Fruit fly (Drosophila melanogaster) whole organism, embryonic: ENCODE data around the gene Rpt4.

ENCODE experiments used
- Aef1 ChIP-seq: fragments of 200-800 bp; sonication (Bioruptor generic); IDR thresholded peaks from 3 replicates; pipeline ENCODE4 v1.3.6; 2022; ENCODE audit warnings: missing biosample characterization, missing genetic modification characterization
- CG10209 ChIP-seq: fragments of 200-800 bp; sonication (Bioruptor generic); optimal IDR thresholded peaks from 3 replicates; lab custom pipeline; 2017; ENCODE audit warnings: missing biosample characterization, mild to moderate bottlenecking, missing genetic modification characterization, missing genetic modification reagents
- CG10274 ChIP-seq: fragments of 200-800 bp; sonication (Bioruptor generic); optimal IDR thresholded peaks from 3 replicates; lab custom pipeline; 2017; ENCODE audit warnings: missing biosample characterization, mild to moderate bottlenecking, missing genetic modification characterization
- CG11456 ChIP-seq: fragments of 200-800 bp; sonication (Bioruptor generic); IDR thresholded peaks from 3 replicates; pipeline ENCODE4 v1.3.6; 2022; ENCODE audit warnings: missing biosample characterization, missing genetic modification characterization
- CG13287 ChIP-seq: fragments of 200-800 bp; sonication (Bioruptor generic); IDR thresholded peaks from 2 replicates; pipeline ENCODE4 v1.3.6; 2022; ENCODE audit warnings: missing biosample characterization, missing genetic modification characterization; ENCODE audit not compliant: partially characterized antibody
- CG13894 ChIP-seq: fragments of 200-800 bp; sonication (Bioruptor generic); optimal IDR thresholded peaks from 3 replicates; lab custom pipeline; 2018; ENCODE audit warnings: missing biosample characterization, mild to moderate bottlenecking, missing genetic modification characterization, moderate library complexity
- CG15696 ChIP-seq: fragments of 200-800 bp; sonication (Bioruptor generic); optimal IDR thresholded peaks from 2 replicates; lab custom pipeline; 2019; ENCODE audit warnings: missing biosample characterization, mild to moderate bottlenecking, missing genetic modification characterization, moderate library complexity
- CG31365 ChIP-seq: fragments of 200-800 bp; sonication (Bioruptor generic); optimal IDR thresholded peaks from 2 replicates; lab custom pipeline; 2018; ENCODE audit warnings: missing biosample characterization, mild to moderate bottlenecking, missing genetic modification characterization
- CG33213 ChIP-seq: fragments of 200-800 bp; sonication (Bioruptor generic); optimal IDR thresholded peaks from 3 replicates; lab custom pipeline; 2016; ENCODE audit warnings: missing biosample characterization, missing genetic modification characterization
- CG4404 ChIP-seq: fragments of 200-800 bp; sonication (Bioruptor generic); IDR thresholded peaks from 2 replicates; pipeline ENCODE4 v1.3.6; 2022; ENCODE audit warnings: missing biosample characterization, missing genetic modification characterization
- CG5953 ChIP-seq: fragments of 200-800 bp; sonication (Bioruptor generic); IDR thresholded peaks from 2 replicates; pipeline ENCODE4 v1.3.6; 2022; ENCODE audit warnings: missing biosample characterization, missing genetic modification characterization
- CG6175 ChIP-seq: fragments of 200-800 bp; sonication (Bioruptor generic); IDR thresholded peaks from 3 replicates; pipeline ENCODE4 v1.3.6; 2022; ENCODE audit warnings: missing biosample characterization, missing genetic modification characterization
- CG6813 ChIP-seq: fragments of 200-800 bp; sonication (Bioruptor generic); optimal IDR thresholded peaks from 2 replicates; lab custom pipeline; 2017; ENCODE audit warnings: missing biosample characterization, missing genetic modification characterization, mild to moderate bottlenecking, moderate library complexity, missing genetic modification reagents
- CG6854 ChIP-seq: fragments of 200-800 bp; sonication (Bioruptor generic); optimal IDR thresholded peaks from 3 replicates; lab custom pipeline; 2017; ENCODE audit warnings: missing biosample characterization, mild to moderate bottlenecking, missing genetic modification characterization
- CG7745 ChIP-seq: fragments of 200-800 bp; sonication (Bioruptor generic); optimal IDR thresholded peaks from 2 replicates; lab custom pipeline; 2018; ENCODE audit warnings: missing biosample characterization, mild to moderate bottlenecking, missing genetic modification characterization, moderate library complexity
- CG8089 ChIP-seq: fragments of 200-800 bp; sonication (Bioruptor generic); optimal IDR thresholded peaks from 3 replicates; lab custom pipeline; 2016; ENCODE audit warnings: missing biosample characterization, missing genetic modification characterization
- CG8478 ChIP-seq: fragments of >200 bp; optimal IDR thresholded peaks from 2 replicates; lab custom pipeline; 2018
- CG9609 ChIP-seq: fragments of 200-800 bp; sonication (Bioruptor generic); optimal IDR thresholded peaks from 3 replicates; lab custom pipeline; 2016; ENCODE audit warnings: missing biosample characterization, missing genetic modification characterization
- CG9932 ChIP-seq: fragments of 200-800 bp; sonication (Bioruptor generic); IDR thresholded peaks from 2 replicates; pipeline ENCODE4 v1.3.6; 2022; ENCODE audit warnings: missing biosample characterization, missing genetic modification characterization
- D ChIP-seq, 2 experiments: fragments of 200-800 bp in 1 of 2; fragments of >200 bp in 1 of 2; sonication (Bioruptor generic) in 1 of 2; optimal IDR thresholded peaks; 2 replicates in 1 of 2; 3 replicates in 1 of 2; lab custom pipeline; 2017; ENCODE audit warnings: mild to moderate bottlenecking in 1 of 2, missing biosample characterization in 1 of 2, missing genetic modification characterization in 1 of 2, missing genetic modification reagents in 1 of 2
- Dbx ChIP-seq: fragments of 200-800 bp; sonication (Bioruptor generic); IDR thresholded peaks from 3 replicates; pipeline ENCODE4 v1.3.6; 2022; ENCODE audit warnings: missing biosample characterization, missing genetic modification characterization
- Deaf1 ChIP-seq: fragments of 200-800 bp; optimal IDR thresholded peaks from 3 replicates; lab custom pipeline; 2019; ENCODE audit warnings: missing biosample characterization, mild to moderate bottlenecking, missing genetic modification characterization, moderate library complexity
- Dref ChIP-seq: fragments of 200-800 bp; sonication (Bioruptor generic); IDR thresholded peaks from 2 replicates; pipeline ENCODE4 v1.3.6; 2022; ENCODE audit warnings: missing biosample characterization, missing genetic modification characterization
- ERR ChIP-seq: fragments of 200-800 bp; sonication (Bioruptor generic); optimal IDR thresholded peaks from 2 replicates; lab custom pipeline; 2016; ENCODE audit warnings: missing biosample characterization, missing genetic modification characterization
- Hand ChIP-seq: fragments of 200-800 bp; sonication (Bioruptor generic); optimal IDR thresholded peaks from 2 replicates; lab custom pipeline; 2017; ENCODE audit warnings: mild to moderate bottlenecking, missing biosample characterization, missing genetic modification reagents, missing genetic modification characterization
- Hey ChIP-seq: fragments of 200-800 bp; sonication (Bioruptor generic); optimal IDR thresholded peaks from 3 replicates; lab custom pipeline; 2018; ENCODE audit warnings: missing biosample characterization, mild to moderate bottlenecking, missing genetic modification characterization
- Hr78 ChIP-seq, 2 experiments: fragments of 200-800 bp in 1 of 2; fragments of >200 bp in 1 of 2; sonication (Bioruptor generic) in 1 of 2; optimal IDR thresholded peaks; 2 replicates each; lab custom pipeline; 2017 to 2019; ENCODE audit warnings: missing biosample characterization in 2 of 2, missing genetic modification characterization in 2 of 2, mild to moderate bottlenecking in 1 of 2, moderate library complexity in 1 of 2
- Kr ChIP-seq: fragments of 200-800 bp; sonication (Bioruptor generic); optimal IDR thresholded peaks from 2 replicates; lab custom pipeline; 2017; ENCODE audit warnings: missing biosample characterization, mild to moderate bottlenecking, missing genetic modification characterization
- MESR4 ChIP-seq: fragments of 200-800 bp; sonication (Bioruptor generic); optimal IDR thresholded peaks from 2 replicates; lab custom pipeline; 2018; ENCODE audit warnings: missing biosample characterization, mild to moderate bottlenecking, missing genetic modification characterization, moderate library complexity
- Myb ChIP-seq: fragments of 200-800 bp; sonication (Bioruptor generic); optimal IDR thresholded peaks from 2 replicates; lab custom pipeline; 2016; ENCODE audit warnings: missing biosample characterization, missing genetic modification characterization
- Rx ChIP-seq: fragments of 200-800 bp; sonication (Bioruptor generic); IDR thresholded peaks from 2 replicates; pipeline ENCODE4 v1.3.6; 2022; ENCODE audit warnings: missing biosample characterization, missing genetic modification characterization
- Scr ChIP-seq: fragments of 200-800 bp; sonication (Bioruptor generic); IDR thresholded peaks from 2 replicates; pipeline ENCODE4 v1.3.6; 2022; ENCODE audit warnings: missing biosample characterization, missing genetic modification characterization; ENCODE audit not compliant: partially characterized antibody
- Sox102F ChIP-seq: fragments of 200-800 bp; sonication (Bioruptor generic); optimal IDR thresholded peaks from 2 replicates; lab custom pipeline; 2018; ENCODE audit warnings: missing biosample characterization, mild to moderate bottlenecking, missing genetic modification characterization, moderate library complexity
- Usf ChIP-seq: fragments of 200-800 bp; sonication (Bioruptor generic); optimal IDR thresholded peaks from 2 replicates; lab custom pipeline; 2017; ENCODE audit warnings: missing genotype, missing biosample characterization, missing genetic modification characterization
- amos ChIP-seq: fragments of 200-800 bp; sonication (Bioruptor generic); IDR thresholded peaks from 2 replicates; pipeline ENCODE4 v1.3.6; 2022; ENCODE audit warnings: missing biosample characterization, missing genetic modification characterization; ENCODE audit not compliant: partially characterized antibody
- ap ChIP-seq: fragments of 200-800 bp; sonication (Bioruptor generic); IDR thresholded peaks from 2 replicates; pipeline ENCODE4 v1.3.6; 2022; ENCODE audit warnings: missing biosample characterization, missing genetic modification characterization
- ash1 ChIP-seq: fragments of 200-800 bp; sonication (Bioruptor generic); optimal IDR thresholded peaks from 2 replicates; lab custom pipeline; 2018; ENCODE audit warnings: missing biosample characterization, mild to moderate bottlenecking, missing genetic modification characterization
- ato ChIP-seq: fragments of 200-800 bp; sonication (Bioruptor generic); IDR thresholded peaks from 2 replicates; pipeline ENCODE4 v1.3.6; 2022; ENCODE audit warnings: missing biosample characterization, missing genetic modification characterization; ENCODE audit not compliant: partially characterized antibody
- cato ChIP-seq: fragments of 200-800 bp; sonication (Bioruptor generic); optimal IDR thresholded peaks from 2 replicates; lab custom pipeline; 2016; ENCODE audit warnings: missing biosample characterization, missing genetic modification characterization, borderline replicate concordance
- eve ChIP-seq, 2 experiments: fragments of >200 bp; optimal IDR thresholded peaks; 2 replicates each; lab custom pipeline; 2017; ENCODE audit warnings: missing biosample characterization in 2 of 2, missing genetic modification characterization in 2 of 2
- fd3F ChIP-seq: fragments of 200-800 bp; sonication (Bioruptor generic); optimal IDR thresholded peaks from 2 replicates; lab custom pipeline; 2018; ENCODE audit warnings: missing biosample characterization, mild to moderate bottlenecking, missing genetic modification characterization, moderate library complexity
- gce ChIP-seq: fragments of 200-800 bp; sonication (Bioruptor generic); IDR thresholded peaks from 3 replicates; pipeline ENCODE4 v1.3.6; 2022; ENCODE audit warnings: missing biosample characterization, missing genetic modification characterization
- hbn ChIP-seq: fragments of 200-800 bp; sonication (Bioruptor generic); IDR thresholded peaks from 2 replicates; pipeline ENCODE4 v1.3.6; 2022; ENCODE audit warnings: missing biosample characterization, missing genetic modification characterization; ENCODE audit not compliant: partially characterized antibody
- jing ChIP-seq: fragments of 200-800 bp; sonication (Bioruptor generic); optimal IDR thresholded peaks from 2 replicates; lab custom pipeline; 2018; ENCODE audit warnings: missing biosample characterization, mild to moderate bottlenecking, missing genetic modification characterization
- salm ChIP-seq: fragments of 200-800 bp; sonication (Bioruptor generic); optimal IDR thresholded peaks from 2 replicates; lab custom pipeline; 2018; ENCODE audit warnings: missing biosample characterization, mild to moderate bottlenecking, missing genetic modification characterization
- shn ChIP-seq: fragments of 200-800 bp; sonication (Bioruptor generic); optimal IDR thresholded peaks from 3 replicates; lab custom pipeline; 2016; ENCODE audit warnings: missing biosample characterization, missing genetic modification characterization
- stwl ChIP-seq: fragments of 200-800 bp; sonication (Bioruptor generic); optimal IDR thresholded peaks from 3 replicates; lab custom pipeline; 2018; ENCODE audit warnings: missing biosample characterization, mild to moderate bottlenecking, missing genetic modification characterization, moderate library complexity
- trem ChIP-seq: fragments of 200-800 bp; optimal IDR thresholded peaks from 3 replicates; lab custom pipeline; 2019; ENCODE audit warnings: missing biosample characterization, mild to moderate bottlenecking, missing genetic modification characterization, moderate library complexity
- zfh1 ChIP-seq: fragments of 200-800 bp; sonication (Bioruptor generic); IDR thresholded peaks from 3 replicates; pipeline ENCODE4 v1.3.6; 2022; ENCODE audit warnings: missing biosample characterization, missing genetic modification characterization

Rpt4 gene

DNA sequence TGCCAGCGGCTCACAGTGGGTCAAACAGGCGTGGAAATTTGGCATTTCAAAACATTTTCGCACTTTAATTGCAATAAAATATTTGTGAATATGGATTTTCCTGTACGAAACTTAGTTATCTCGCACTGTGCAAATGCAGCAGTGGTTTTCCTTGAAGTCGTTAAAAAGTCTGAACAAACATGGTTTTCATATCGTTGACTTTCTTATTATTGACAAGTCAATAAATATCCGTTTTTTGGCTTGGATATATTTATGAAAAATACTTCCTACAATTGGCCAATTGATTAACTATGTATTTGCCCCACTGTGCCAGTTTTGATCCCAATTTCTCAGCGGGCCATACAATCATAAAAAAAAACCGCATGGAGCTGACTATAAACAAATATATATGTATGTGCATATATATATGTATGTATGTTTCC, 25.6 kb downstream of the Rpt4 start (continued):
- peak; percentile 76 for TF ChIP-seq Deaf1 (tag; lab: Kevin White, UChicago)
- TF ChIP-seq ap (GFP tag; lab: Robert Waterston, UW) = peak; percentile 91
- TF ChIP-seq CG4404 (GFP tag; lab: Robert Waterston, UW) = peak; percentile 83
- peak; percentile 93 for TF ChIP-seq Aef1
- peak; percentile 86 for TF ChIP-seq CG31365 (tag; lab: Kevin White, UChicago)
- TF ChIP-seq Usf (GFP tag; lab: Kevin White, UChicago) = peak; percentile 83
- TF ChIP-seq CG7745 = no peak
- TF ChIP-seq amos = no peak
- TF ChIP-seq CG9609 = peak; percentile 95
- peak; percentile 87 for TF ChIP-seq CG10274 (GFP tag; lab: Kevin White, UChicago)
- TF ChIP-seq CG10209 (GFP tag; lab: Kevin White, UChicago) = peak; percentile 96
- TF ChIP-seq hbn = no peak
- TF ChIP-seq stwl (tag; lab: Kevin White, UChicago) = peak; percentile 39
- TF ChIP-seq Rx (GFP tag; lab: Robert Waterston, UW) = peak; percentile 91
- peak; percentile 26 for TF ChIP-seq MESR4 (GFP tag; lab: Kevin White, UChicago)
- TF ChIP-seq eve (GFP tag; optimal IDR thresholded peaks at IDR 0.05; lab: Kevin White, UChicago) = no peak
- TF ChIP-seq gce (GFP tag; lab: Robert Waterston, UW) = peak; percentile 89
- TF ChIP-seq ERR (GFP tag; lab: Kevin White, UChicago) = peak; percentile 87
- peak; percentile 73 for TF ChIP-seq CG6175 (GFP tag; lab: Robert Waterston, UW)
- TF ChIP-seq ato = no peak
- TF ChIP-seq zfh1 (GFP tag; lab: Robert Waterston, UW) = peak; percentile 94
- TF ChIP-seq Hand (GFP tag; lab: Kevin White, UChicago) = peak; percentile 78
- TF ChIP-seq D (optimal IDR thresholded peaks at IDR 0.05; lab: Kevin White, UChicago) = no peak
- peak; percentile 96 for TF ChIP-seq D (GFP tag; optimal IDR thresholded peaks at IDR 0.05; lab: Kevin White, UChicago)
- TF ChIP-seq Sox102F = peak; percentile 99
- peak; percentile 95 for TF ChIP-seq cato
- TF ChIP-seq CG5953 (GFP tag; lab: Robert Waterston, UW) = peak; percentile 89
- peak; percentile 73 for TF ChIP-seq CG13894 (tag; lab: Kevin White, UChicago)
- TF ChIP-seq salm = peak; percentile 97
- TF ChIP-seq CG8478 (lab: Kevin White, UChicago) = no peak
- TF ChIP-seq trem (tag; lab: Kevin White, UChicago) = peak; percentile 88
- peak; percentile 95 for TF ChIP-seq CG8089 (GFP tag; lab: Kevin White, UChicago)
- TF ChIP-seq CG13287 (GFP tag; lab: Robert Waterston, UW) = peak; percentile 39; the same call in 1 of the 2 replicates
- TF ChIP-seq CG11456 (GFP tag; lab: Robert Waterston, UW) = peak; percentile 88
- TF ChIP-seq Kr (GFP tag; lab: Kevin White, UChicago) = no peak
- peak; percentile 93 for TF ChIP-seq fd3F
- 0 out of 2 replicates have a peak, but pooled peaks have one; percentile 23 for TF ChIP-seq Dref (GFP tag; lab: Robert Waterston, UW)
- peak; percentile 92 for TF ChIP-seq CG33213 (GFP tag; lab: Kevin White, UChicago)
- TF ChIP-seq Hey (tag; lab: Kevin White, UChicago) = peak; percentile 66
- TF ChIP-seq shn (GFP tag; lab: Kevin White, UChicago) = peak; percentile 96
- TF ChIP-seq CG6854 (GFP tag; lab: Kevin White, UChicago) = peak; percentile 92
- TF ChIP-seq Dbx (GFP tag; lab: Robert Waterston, UW) = peak; percentile 87
- no peak for TF ChIP-seq ash1 (GFP tag; lab: Kevin White, UChicago)
- TF ChIP-seq jing = peak; percentile 96
- peak; percentile 81 for TF ChIP-seq CG9932 (GFP tag; lab: Robert Waterston, UW)
- TF ChIP-seq Scr (GFP tag; lab: Robert Waterston, UW) = 0 out of 2 replicates have a peak, but pooled peaks have one; percentile 33
- peak in 1 of 2 experiments; percentile 89 for TF ChIP-seq Hr78 (GFP tag; optimal IDR thresholded peaks at IDR 0.05; lab: Kevin White, UChicago)
- peak; percentile 93 for TF ChIP-seq CG6813
- peak; percentile 82 for TF ChIP-seq Myb (GFP tag; lab: Kevin White, UChicago)
- peak; percentile 81 for TF ChIP-seq CG15696
